Worm (Caenorhabditis elegans) whole organism, L2 larva: Measurements from ENCODE around the gene mans-3.

Experiments used
- C34F6.9 ChIP-seq: fragments of 150-350 bp; optimal IDR thresholded peaks from 2 replicates; lab custom pipeline; 2014; ENCODE audit warnings: missing biosample characterization, missing genetic modification characterization
- F13H6.1 ChIP-seq: sonication (generic microtip); optimal IDR thresholded peaks from 2 replicates; lab custom pipeline; 2016; ENCODE audit warnings: missing genetic modification characterization, missing compliant biosample characterization
- R02D3.7 ChIP-seq: fragments of 150-350 bp; optimal IDR thresholded peaks from 2 replicates; lab custom pipeline; 2014; ENCODE audit warnings: missing biosample characterization, missing genetic modification characterization
- Y55F3AM.14 ChIP-seq: fragments of 200-800 bp; sonication (Bioruptor generic); optimal IDR thresholded peaks from 2 replicates; lab custom pipeline; 2018; ENCODE audit warnings: mild to moderate bottlenecking, missing genetic modification characterization, missing compliant biosample characterization
- ZK546.5 ChIP-seq: sonication (generic microtip); optimal IDR thresholded peaks from 2 replicates; lab custom pipeline; 2017; ENCODE audit warnings: missing biosample characterization, missing genetic modification characterization
- aly-2 ChIP-seq: fragments of 150-350 bp; optimal IDR thresholded peaks from 2 replicates; lab custom pipeline; 2014; ENCODE audit warnings: missing biosample characterization, missing genetic modification characterization
- ceh-16 ChIP-seq: fragments of 150-350 bp; optimal IDR thresholded peaks from 2 replicates; lab custom pipeline; 2014; ENCODE audit warnings: missing biosample characterization, missing genetic modification characterization
- ceh-82 ChIP-seq: fragments of 150-350 bp; optimal IDR thresholded peaks from 2 replicates; lab custom pipeline; 2014; ENCODE audit warnings: missing biosample characterization, missing genetic modification characterization
- dmd-4 ChIP-seq: sonication (generic microtip); optimal IDR thresholded peaks from 2 replicates; lab custom pipeline; 2017; ENCODE audit warnings: missing biosample characterization, missing genetic modification characterization
- elt-1 ChIP-seq: fragments of 150-350 bp; optimal IDR thresholded peaks from 2 replicates; lab custom pipeline; 2014; ENCODE audit warnings: missing biosample characterization, missing genetic modification characterization
- fos-1 ChIP-seq: fragments of 150-350 bp; optimal IDR thresholded peaks from 2 replicates; lab custom pipeline; 2014; ENCODE audit warnings: missing biosample characterization, missing genetic modification characterization
- lin-13 ChIP-seq: fragments of 150-350 bp; optimal IDR thresholded peaks from 2 replicates; lab custom pipeline; 2014; ENCODE audit warnings: missing biosample characterization, missing genetic modification reagents, missing genetic modification characterization
- lsy-2 ChIP-seq, 2 experiments: fragments of 150-350 bp in 1 of 2; sonication (generic microtip) in 1 of 2; optimal IDR thresholded peaks; 2 replicates each; lab custom pipeline; 2014 to 2017; ENCODE audit warnings: missing biosample characterization in 2 of 2, missing genetic modification characterization in 2 of 2
- mab-5 ChIP-seq: fragments of 150-350 bp; optimal IDR thresholded peaks from 2 replicates; lab custom pipeline; 2014; ENCODE audit warnings: missing biosample characterization, missing genetic modification characterization
- nhr-11 ChIP-seq: fragments of 150-350 bp; optimal IDR thresholded peaks from 2 replicates; lab custom pipeline; 2014; ENCODE audit warnings: missing biosample characterization, missing genetic modification characterization
- nhr-129 ChIP-seq: fragments of 150-350 bp; optimal IDR thresholded peaks from 2 replicates; lab custom pipeline; 2014; ENCODE audit warnings: missing biosample characterization, missing genetic modification characterization
- nhr-21 ChIP-seq: fragments of 150-350 bp; optimal IDR thresholded peaks from 2 replicates; lab custom pipeline; 2014; ENCODE audit warnings: missing biosample characterization, missing genetic modification characterization
- nhr-23 ChIP-seq: fragments of 150-350 bp; optimal IDR thresholded peaks from 2 replicates; lab custom pipeline; 2014; ENCODE audit warnings: missing biosample characterization, missing genetic modification reagents, missing genetic modification characterization
- nhr-237 ChIP-seq: fragments of 150-350 bp; optimal IDR thresholded peaks from 2 replicates; lab custom pipeline; 2014; ENCODE audit warnings: missing biosample characterization, missing genetic modification characterization
- nhr-25 ChIP-seq: fragments of 150-350 bp; sonication (generic microtip); optimal IDR thresholded peaks from 3 replicates; lab custom pipeline; 2014; ENCODE audit warnings: missing biosample characterization, missing genetic modification characterization
- nhr-6 ChIP-seq: fragments of 150-350 bp; optimal IDR thresholded peaks from 2 replicates; lab custom pipeline; 2014; ENCODE audit warnings: missing biosample characterization, missing genetic modification characterization
- nhr-77 ChIP-seq: fragments of 150-350 bp; optimal IDR thresholded peaks from 2 replicates; lab custom pipeline; 2014; ENCODE audit warnings: missing biosample characterization, missing genetic modification characterization
- skn-1 ChIP-seq: sonication (generic microtip); optimal IDR thresholded peaks from 2 replicates; lab custom pipeline; 2017; ENCODE audit warnings: missing biosample characterization, missing genetic modification characterization
- sma-9 ChIP-seq, 2 experiments: fragments of 150-350 bp in 1 of 2; sonication (generic microtip) in 1 of 2; optimal IDR thresholded peaks; 2 replicates each; lab custom pipeline; 2014 to 2016; ENCODE audit warnings: missing genetic modification characterization in 2 of 2, mild to moderate bottlenecking in 1 of 2, missing biosample characterization in 1 of 2, missing compliant biosample characterization in 1 of 2, missing genetic modification reagents in 1 of 2, moderate library complexity in 1 of 2
- unc-39 ChIP-seq: fragments of 150-350 bp; optimal IDR thresholded peaks from 2 replicates; lab custom pipeline; 2014; ENCODE audit warnings: missing biosample characterization, missing genetic modification characterization
- zag-1 ChIP-seq: fragments of 150-350 bp; optimal IDR thresholded peaks from 2 replicates; lab custom pipeline; 2014; ENCODE audit warnings: missing biosample characterization, missing genetic modification characterization
- ztf-11 ChIP-seq: sonication (generic microtip); optimal IDR thresholded peaks from 2 replicates; lab custom pipeline; 2017; ENCODE audit warnings: missing biosample characterization, missing genetic modification characterization
- ztf-4 ChIP-seq: fragments of 150-350 bp; optimal IDR thresholded peaks from 2 replicates; lab custom pipeline; 2014; ENCODE audit warnings: missing biosample characterization, missing genetic modification characterization

Gene mans-3

DNA sequence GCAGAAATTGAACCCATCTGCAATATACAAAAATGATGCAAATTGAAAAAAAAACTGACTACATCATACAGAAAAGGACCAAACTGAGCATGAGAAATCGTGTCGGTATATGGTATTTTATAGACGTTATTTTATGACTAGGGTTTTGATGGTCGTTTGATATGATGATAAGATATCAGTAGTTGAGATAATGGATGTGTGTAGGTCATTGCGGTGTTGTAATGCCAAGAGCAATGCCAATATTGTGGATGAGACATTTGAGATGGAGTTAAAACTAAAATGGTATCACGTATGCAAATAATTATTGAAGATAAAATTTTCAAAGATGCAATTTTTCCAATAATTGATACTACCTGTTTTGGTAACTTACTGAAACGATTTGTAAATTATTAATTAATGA lies 5.5 kb upstream of the mans-3 start, which contains the start of gene C31H2.4:
TSS of gene C31H2.4 (minus strand) at position 19 of the 400 bp plus-strand sequence.
- TF ChIP-seq fos-1: peak; percentile 29
- no peak for TF ChIP-seq ceh-16 (tag; lab: Kevin White, UChicago)

ce11 chrX:5162755-5163154 lies 2.4 kb upstream of the mans-3 start, which contains the start of gene EGAP5.1:
Gene EGAP5.1, plus strand, starts transcription at chrX:5163055.
- no peak for TF ChIP-seq ztf-4 (tag; lab: Kevin White, UChicago)
- no peak for TF ChIP-seq mab-5 (tag; lab: Kevin White, UChicago)
- TF ChIP-seq ztf-11 (tag; lab: Kevin White, UChicago): no peak
- no peak for TF ChIP-seq zag-1 (tag; lab: Kevin White, UChicago)
- TF ChIP-seq nhr-11 (tag; lab: Kevin White, UChicago): no peak
- TF ChIP-seq dmd-4 (tag; lab: Kevin White, UChicago): no peak
- no peak for TF ChIP-seq unc-39 (tag; lab: Kevin White, UChicago)

- no peak for TF ChIP-seq R02D3.7 (tag; lab: Kevin White, UChicago)
- TF ChIP-seq nhr-21: peak; percentile 20
- TF ChIP-seq lsy-2 (tag; optimal IDR thresholded peaks at IDR 0.05; lab: Kevin White, UChicago): peak in 1 of 2 experiments; percentile 7
- TF ChIP-seq, all 48 proteins: peak for 2
These were observed 1.1 kb upstream of the mans-3 start for ce11 chrX:5164054-5164453.

- TF ChIP-seq nhr-129 (no peak), F13H6.1 (tag; lab: Kevin White, UChicago) (no peak), nhr-77 (tag; lab: Kevin White, UChicago) (no peak), ztf-4 (tag; lab: Kevin White, UChicago) (no peak), sma-9 (GFP tag; optimal IDR thresholded peaks at IDR 0.05; lab: Kevin White, UChicago) (no peak), sma-9 (tag; optimal IDR thresholded peaks at IDR 0.05; lab: Kevin White, UChicago) (no peak), fos-1 (no peak), ceh-82 (tag; lab: Kevin White, UChicago) (no peak), elt-1 (tag; lab: Kevin White, UChicago) (no peak)
- TF ChIP-seq, all 48 proteins: peak for 0
These were observed 3.6 kb downstream of the mans-3 start for ce11 chrX:5168770-5169169.

ce11 chrX:5171085-5171484 lies 5.9 kb downstream of the mans-3 start, which contains the start of gene T03G11.10:
Gene T03G11.10, minus strand, starts transcription at chrX:5171185.
- TF ChIP-seq aly-2 (no peak), nhr-77 (tag; lab: Kevin White, UChicago) (no peak), ztf-4 (tag; lab: Kevin White, UChicago) (no peak), lsy-2 (tag; optimal IDR thresholded peaks at IDR 0.05; lab: Kevin White, UChicago) (no peak), Y55F3AM.14 (no peak), nhr-237 (tag; lab: Kevin White, UChicago) (no peak), C34F6.9 (tag; lab: Kevin White, UChicago) (no peak), ZK546.5 (no peak)

DNA sequence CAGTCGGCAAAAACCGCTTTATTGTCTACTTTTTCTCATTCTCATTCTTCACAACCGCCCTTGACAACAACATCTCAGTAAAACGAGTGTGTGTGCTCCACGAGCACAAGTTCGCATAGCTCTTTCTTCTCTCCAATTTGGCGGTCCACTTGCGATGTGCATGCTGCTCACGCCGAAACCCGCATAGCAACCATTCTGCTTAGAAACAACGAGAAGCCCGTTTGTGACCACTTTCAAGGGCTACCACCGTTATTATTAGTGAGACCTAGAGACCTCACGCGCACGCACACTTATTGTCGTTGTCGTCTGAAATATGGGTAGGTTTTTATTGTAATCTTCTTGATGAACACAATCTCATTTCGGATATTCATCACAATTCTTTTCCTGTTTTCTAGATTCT lies 9.1 kb downstream of the mans-3 start, which contains the start of gene zchc-1A:
TSS of gene zchc-1A (plus strand) at position 114 of the 400 bp plus-strand sequence.
- no peak for TF ChIP-seq nhr-6 (tag; lab: Kevin White, UChicago)
- TF ChIP-seq R02D3.7 (tag; lab: Kevin White, UChicago): no peak
- TF ChIP-seq dmd-4 (tag; lab: Kevin White, UChicago): no peak
- no peak for TF ChIP-seq lin-13 (GFP tag; lab: Kevin White, UChicago)
- TF ChIP-seq nhr-25 (tag; lab: Kevin White, UChicago): no peak
- no peak for TF ChIP-seq ZK546.5

DNA sequence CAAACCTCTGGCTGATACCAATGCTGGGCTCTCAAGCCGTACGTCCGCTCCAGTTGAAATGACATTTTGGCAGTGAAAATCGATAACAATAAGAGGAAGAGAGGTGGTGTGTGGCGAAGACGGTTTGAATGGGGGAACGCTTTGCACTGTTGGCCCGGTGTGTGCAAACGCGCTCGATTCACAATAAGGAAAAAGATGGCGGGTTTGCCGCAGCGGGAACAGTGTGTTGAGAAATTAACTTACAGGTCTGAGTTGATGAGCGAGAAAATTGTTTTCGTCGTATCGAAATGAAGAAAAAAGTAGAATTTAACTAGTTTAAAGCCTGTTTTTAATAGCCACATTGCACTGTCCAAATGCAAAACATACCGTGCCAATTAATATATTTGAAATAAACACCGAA lies 13.9 kb downstream of the mans-3 start, which contains the start of gene metl-9:
TSS of gene metl-9 (minus strand) at position 101 of the 400 bp plus-strand sequence.
- TF ChIP-seq ceh-82 (tag; lab: Kevin White, UChicago) (no peak), nhr-6 (tag; lab: Kevin White, UChicago) (no peak), C34F6.9 (tag; lab: Kevin White, UChicago) (no peak), nhr-129 (no peak), skn-1 (tag; lab: Kevin White, UChicago) (no peak), nhr-23 (tag; lab: Kevin White, UChicago) (no peak)
